Fruit fly (Drosophila melanogaster) whole organism, embryonic: ENCODE data around the gene Tom70.
A peak's percentile ranks its signal among the peaks of the same experiment; 100 is the strongest.

Source experiments
- ATbp ChIP-seq: fragments of 200-800 bp; sonication (Bioruptor generic); optimal IDR thresholded peaks from 2 replicates; lab custom pipeline; 2017; ENCODE audit warnings: missing biosample characterization, mild to moderate bottlenecking, missing genetic modification characterization, missing genetic modification reagents
- B-H1 ChIP-seq: fragments of 200-800 bp; sonication (Bioruptor generic); IDR thresholded peaks from 3 replicates; pipeline ENCODE4 v1.3.6; 2022; ENCODE audit warnings: missing biosample characterization, missing genetic modification characterization
- BEAF-32 ChIP-seq: fragments of 200-800 bp; sonication (Bioruptor generic); optimal IDR thresholded peaks from 3 replicates; lab custom pipeline; 2017; ENCODE audit warnings: missing biosample characterization, missing genetic modification characterization, mild to moderate bottlenecking, moderate library complexity, missing genetic modification reagents
- Bdp1 ChIP-seq: fragments of 200-800 bp; sonication (Bioruptor generic); optimal IDR thresholded peaks from 3 replicates; lab custom pipeline; 2016; ENCODE audit warnings: missing biosample characterization, missing genetic modification characterization
- CG10366 ChIP-seq: fragments of 200-800 bp; sonication (Bioruptor generic); IDR thresholded peaks from 2 replicates; pipeline ENCODE4 v1.3.6; 2022; ENCODE audit warnings: missing biosample characterization, missing genetic modification characterization
- CG12155 ChIP-seq: fragments of 200-800 bp; sonication (Bioruptor generic); optimal IDR thresholded peaks from 3 replicates; lab custom pipeline; 2016; ENCODE audit warnings: missing biosample characterization, missing genetic modification characterization
- CG13424 ChIP-seq: fragments of 200-800 bp; sonication (Bioruptor generic); optimal IDR thresholded peaks from 2 replicates; lab custom pipeline; 2019; ENCODE audit warnings: missing biosample characterization, mild to moderate bottlenecking, missing genetic modification characterization, moderate library complexity
- CG1603 ChIP-seq: fragments of 200-800 bp; sonication (Bioruptor generic); optimal IDR thresholded peaks from 2 replicates; lab custom pipeline; 2019; ENCODE audit warnings: missing biosample characterization, mild to moderate bottlenecking, missing genetic modification characterization, moderate library complexity
- CG16813 ChIP-seq: fragments of 200-800 bp; sonication (Bioruptor generic); IDR thresholded peaks from 3 replicates; pipeline ENCODE4 v1.3.6; 2022; ENCODE audit warnings: missing biosample characterization, missing genetic modification characterization; ENCODE audit not compliant: partially characterized antibody
- CG17359 ChIP-seq: fragments of 200-800 bp; sonication (Bioruptor generic); optimal IDR thresholded peaks from 3 replicates; lab custom pipeline; 2018; ENCODE audit warnings: missing biosample characterization, mild to moderate bottlenecking, missing genetic modification characterization, moderate library complexity
- CG17361 ChIP-seq: fragments of 200-800 bp; sonication (Bioruptor generic); IDR thresholded peaks from 3 replicates; pipeline ENCODE4 v1.3.6; 2022; ENCODE audit warnings: missing biosample characterization, missing genetic modification characterization
- CG34422 ChIP-seq: fragments of 200-800 bp; sonication (Bioruptor generic); IDR thresholded peaks from 3 replicates; pipeline ENCODE4 v1.3.6; 2022; ENCODE audit warnings: missing biosample characterization, missing genetic modification characterization
- CG4424 ChIP-seq: fragments of 200-800 bp; sonication (Bioruptor generic); optimal IDR thresholded peaks from 3 replicates; lab custom pipeline; 2016; ENCODE audit warnings: missing biosample characterization, missing genetic modification characterization
- CG6175 ChIP-seq: fragments of 200-800 bp; sonication (Bioruptor generic); IDR thresholded peaks from 3 replicates; pipeline ENCODE4 v1.3.6; 2022; ENCODE audit warnings: missing biosample characterization, missing genetic modification characterization
- CG7745 ChIP-seq: fragments of 200-800 bp; sonication (Bioruptor generic); optimal IDR thresholded peaks from 2 replicates; lab custom pipeline; 2018; ENCODE audit warnings: missing biosample characterization, mild to moderate bottlenecking, missing genetic modification characterization, moderate library complexity
- CG7786 ChIP-seq: fragments of 200-800 bp; sonication (Bioruptor generic); optimal IDR thresholded peaks from 2 replicates; lab custom pipeline; 2016; ENCODE audit warnings: missing biosample characterization, missing genetic modification characterization
- CG8944 ChIP-seq: fragments of 200-800 bp; sonication (Bioruptor generic); optimal IDR thresholded peaks from 3 replicates; lab custom pipeline; 2016; ENCODE audit warnings: missing biosample characterization, missing genetic modification characterization
- CG9609 ChIP-seq: fragments of 200-800 bp; sonication (Bioruptor generic); optimal IDR thresholded peaks from 3 replicates; lab custom pipeline; 2016; ENCODE audit warnings: missing biosample characterization, missing genetic modification characterization
- Dp ChIP-seq: fragments of 200-800 bp; sonication (Bioruptor generic); optimal IDR thresholded peaks from 2 replicates; lab custom pipeline; 2018; ENCODE audit warnings: missing biosample characterization, mild to moderate bottlenecking, missing genetic modification characterization, moderate library complexity
- Ets65A ChIP-seq: fragments of 200-800 bp; sonication (Bioruptor generic); peaks from one replicate; lab custom pipeline; 2016; ENCODE audit warnings: missing biosample characterization, missing genetic modification characterization
- H15 ChIP-seq: fragments of 200-800 bp; sonication (Bioruptor generic); IDR thresholded peaks from 3 replicates; pipeline ENCODE4 v1.3.6; 2022; ENCODE audit warnings: missing biosample characterization, missing genetic modification characterization
- Hand ChIP-seq: fragments of 200-800 bp; sonication (Bioruptor generic); optimal IDR thresholded peaks from 2 replicates; lab custom pipeline; 2017; ENCODE audit warnings: mild to moderate bottlenecking, missing biosample characterization, missing genetic modification reagents, missing genetic modification characterization
- Kr ChIP-seq: fragments of 200-800 bp; sonication (Bioruptor generic); optimal IDR thresholded peaks from 2 replicates; lab custom pipeline; 2017; ENCODE audit warnings: missing biosample characterization, mild to moderate bottlenecking, missing genetic modification characterization
- Mad ChIP-seq: fragments of 200-800 bp; sonication (Bioruptor generic); optimal IDR thresholded peaks from 2 replicates; lab custom pipeline; 2016; ENCODE audit warnings: missing biosample characterization, missing genetic modification characterization
- Meics ChIP-seq: fragments of 200-800 bp; sonication (Bioruptor generic); optimal IDR thresholded peaks from 2 replicates; lab custom pipeline; 2017; ENCODE audit warnings: missing biosample characterization, mild to moderate bottlenecking, missing genetic modification characterization
- PHDP ChIP-seq: fragments of 200-800 bp; sonication (Bioruptor generic); optimal IDR thresholded peaks from 3 replicates; lab custom pipeline; 2018; ENCODE audit warnings: missing biosample characterization, mild to moderate bottlenecking, missing genetic modification characterization, moderate library complexity
- Sry-δ ChIP-seq: fragments of 200-800 bp; sonication (Bioruptor generic); optimal IDR thresholded peaks from 2 replicates; lab custom pipeline; 2016; ENCODE audit warnings: missing biosample characterization, missing genetic modification characterization
- Xbp1 ChIP-seq: fragments of 200-800 bp; sonication (Bioruptor generic); optimal IDR thresholded peaks from 3 replicates; lab custom pipeline; 2016; ENCODE audit warnings: missing biosample characterization, mild to moderate bottlenecking, missing genetic modification characterization
- az2 ChIP-seq: fragments of 200-800 bp; sonication (Bioruptor generic); optimal IDR thresholded peaks from 3 replicates; lab custom pipeline; 2016; ENCODE audit warnings: missing biosample characterization, missing genetic modification characterization
- bab2 ChIP-seq: fragments of 200-800 bp; sonication (Bioruptor generic); optimal IDR thresholded peaks from 2 replicates; lab custom pipeline; 2016; ENCODE audit warnings: missing biosample characterization, missing genetic modification characterization
- br ChIP-seq: fragments of >200 bp; optimal IDR thresholded peaks from 2 replicates; lab custom pipeline; 2017
- chn ChIP-seq: fragments of 200-800 bp; sonication (Bioruptor generic); optimal IDR thresholded peaks from 2 replicates; lab custom pipeline; 2016; ENCODE audit warnings: missing biosample characterization, missing genetic modification characterization
- dati ChIP-seq: fragments of 200-800 bp; sonication (Bioruptor generic); IDR thresholded peaks from 2 replicates; pipeline ENCODE4 v1.3.6; 2022; ENCODE audit warnings: missing biosample characterization, missing genetic modification characterization
- fd96Cb ChIP-seq: fragments of 200-800 bp; sonication (Bioruptor generic); optimal IDR thresholded peaks from 2 replicates; lab custom pipeline; 2018; ENCODE audit warnings: missing biosample characterization, mild to moderate bottlenecking, missing genetic modification characterization, moderate library complexity
- hth ChIP-seq: fragments of >200 bp; optimal IDR thresholded peaks from 2 replicates; lab custom pipeline; 2017; ENCODE audit warnings: inconsistent platforms
- org-1 ChIP-seq: fragments of 200-800 bp; sonication (Bioruptor generic); optimal IDR thresholded peaks from 2 replicates; lab custom pipeline; 2017; ENCODE audit warnings: missing biosample characterization, missing genetic modification characterization
- pho ChIP-seq: fragments of 200-800 bp; sonication (Bioruptor generic); optimal IDR thresholded peaks from 2 replicates; lab custom pipeline; 2016; ENCODE audit warnings: missing biosample characterization, missing genetic modification characterization
- pnt ChIP-seq: fragments of 200-800 bp; sonication (Bioruptor generic); optimal IDR thresholded peaks from 3 replicates; lab custom pipeline; 2016; ENCODE audit warnings: missing biosample characterization, missing genetic modification characterization
- pros ChIP-seq: fragments of 200-800 bp; sonication (Bioruptor generic); optimal IDR thresholded peaks from 3 replicates; lab custom pipeline; 2019; ENCODE audit warnings: missing biosample characterization, mild to moderate bottlenecking, missing genetic modification characterization, moderate library complexity
- ranshi ChIP-seq: fragments of 200-800 bp; sonication (Bioruptor generic); IDR thresholded peaks from 2 replicates; pipeline ENCODE4 v1.3.6; 2022; ENCODE audit warnings: missing biosample characterization, missing genetic modification characterization
- ro ChIP-seq: fragments of 200-800 bp; sonication (Bioruptor generic); IDR thresholded peaks from 2 replicates; pipeline ENCODE4 v1.3.6; 2022; ENCODE audit warnings: missing biosample characterization, missing genetic modification characterization
- slou ChIP-seq: fragments of 200-800 bp; sonication (Bioruptor generic); optimal IDR thresholded peaks from 3 replicates; lab custom pipeline; 2016; ENCODE audit warnings: missing biosample characterization, missing genetic modification characterization
- so ChIP-seq: fragments of 200-800 bp; sonication (Bioruptor generic); IDR thresholded peaks from 3 replicates; pipeline ENCODE4 v1.3.6; 2022; ENCODE audit warnings: missing biosample characterization, missing genetic modification characterization
- stwl ChIP-seq: fragments of 200-800 bp; sonication (Bioruptor generic); optimal IDR thresholded peaks from 3 replicates; lab custom pipeline; 2018; ENCODE audit warnings: missing biosample characterization, mild to moderate bottlenecking, missing genetic modification characterization, moderate library complexity
- unc-4 ChIP-seq: fragments of 200-800 bp; sonication (Bioruptor generic); IDR thresholded peaks from 2 replicates; pipeline ENCODE4 v1.3.6; 2022; ENCODE audit warnings: missing biosample characterization, missing genetic modification characterization; ENCODE audit not compliant: partially characterized antibody
- usp ChIP-seq: fragments of >200 bp; optimal IDR thresholded peaks from 2 replicates; lab custom pipeline; 2017; ENCODE audit warnings: missing biosample characterization, missing genetic modification characterization
- vvl ChIP-seq: fragments of 200-800 bp; sonication (Bioruptor generic); IDR thresholded peaks from 2 replicates; pipeline ENCODE4 v1.3.6; 2022; ENCODE audit warnings: missing biosample characterization, missing genetic modification characterization
- wek ChIP-seq: fragments of 200-800 bp; sonication (Bioruptor generic); optimal IDR thresholded peaks from 3 replicates; lab custom pipeline; 2018; ENCODE audit warnings: missing biosample characterization, mild to moderate bottlenecking, missing genetic modification characterization, moderate library complexity
- zf30C ChIP-seq: fragments of 200-800 bp; sonication (Bioruptor generic); optimal IDR thresholded peaks from 3 replicates; lab custom pipeline; 2018; ENCODE audit warnings: missing biosample characterization, mild to moderate bottlenecking, missing genetic modification characterization

Gene Tom70

dm6 chr2L:12013243-12013642, 25.1 kb downstream of the Tom70 start:
- TF ChIP-seq CG1603 (tag; lab: Kevin White, UChicago) (no peak), ro (no peak), dati (GFP tag; lab: Robert Waterston, UW) (no peak), zf30C (no peak), CG8944 (GFP tag; lab: Kevin White, UChicago) (no peak), pnt (GFP tag; lab: Kevin White, UChicago) (no peak), fd96Cb (tag; lab: Kevin White, UChicago) (no peak), CG7786 (no peak), Mad (no peak), CG9609 (GFP tag; lab: Kevin White, UChicago) (no peak), unc-4 (GFP tag; lab: Robert Waterston, UW) (no peak), Xbp1 (GFP tag; lab: Kevin White, UChicago) (no peak), br (lab: Kevin White, UChicago) (no peak), CG17359 (tag; lab: Kevin White, UChicago) (no peak), B-H1 (GFP tag; lab: Robert Waterston, UW) (no peak)
- TF ChIP-seq, all 482 proteins: peak for 0

dm6 chr2L:12011682-12012655, 26.3 kb downstream of the Tom70 start:
- TF ChIP-seq Meics (GFP tag; lab: Kevin White, UChicago) (peak; percentile 83), H15 (GFP tag; lab: Robert Waterston, UW) (no peak), stwl (peak; percentile 94), CG6175 (GFP tag; lab: Robert Waterston, UW) (no peak), usp (no peak), CG4424 (GFP tag; lab: Kevin White, UChicago) (peak; percentile 70), CG13424 (tag; lab: Kevin White, UChicago) (peak; percentile 55), pho (GFP tag; lab: Kevin White, UChicago) (peak; percentile 78), CG12155 (GFP tag; lab: Kevin White, UChicago) (peak; percentile 70), az2 (GFP tag; lab: Kevin White, UChicago) (peak; percentile 69), pnt (GFP tag; lab: Kevin White, UChicago) (peak; percentile 71), BEAF-32 (peak; percentile 29), CG7745 (tag; lab: Kevin White, UChicago) (peak; percentile 43), vvl (GFP tag; lab: Robert Waterston, UW) (no peak), PHDP (tag; lab: Kevin White, UChicago) (peak; percentile 50), Sry-δ (GFP tag; lab: Kevin White, UChicago) (peak; percentile 49), org-1 (GFP tag; lab: Kevin White, UChicago) (peak; percentile 50), so (GFP tag; lab: Robert Waterston, UW) (no peak), slou (GFP tag; lab: Kevin White, UChicago) (peak; percentile 13), Hand (peak; percentile 69), CG17361 (GFP tag; lab: Robert Waterston, UW) (no peak), ranshi (no peak), Ets65A (GFP tag; lab: Kevin White, UChicago) (peak; percentile 89), hth (lab: Kevin White, UChicago) (no peak), wek (peak; percentile 69), CG10366 (GFP tag; lab: Robert Waterston, UW) (no peak), Kr (peak; percentile 92), CG34422 (no peak), ATbp (GFP tag; lab: Kevin White, UChicago) (peak; percentile 66), CG16813 (GFP tag; lab: Robert Waterston, UW) (no peak), Dp (peak; percentile 41), bab2 (GFP tag; lab: Kevin White, UChicago) (peak; percentile 62), chn (GFP tag; lab: Kevin White, UChicago) (peak; percentile 78), Bdp1 (GFP tag; lab: Kevin White, UChicago) (peak; percentile 63), pros (GFP tag; lab: Kevin White, UChicago) (peak; percentile 72)
